Fruit fly (Drosophila melanogaster) Kc167 (cell line): ENCODE data around the gene TyrR.

Source experiments
- Myc ChIP-seq: fragments of >200 bp; optimal IDR thresholded peaks from 2 replicates; lab custom pipeline; 2017; ENCODE audit warnings: missing external identifiers
- Sin3A ChIP-seq: fragments of >200 bp; optimal IDR thresholded peaks from 2 replicates; lab custom pipeline; 2018; ENCODE audit warnings: missing external identifiers
- h ChIP-seq: fragments of >200 bp; optimal IDR thresholded peaks from 3 replicates; lab custom pipeline; 2018; ENCODE audit warnings: missing external identifiers
- insv ChIP-seq: fragments of >200 bp; optimal IDR thresholded peaks from 3 replicates; lab custom pipeline; 2018; ENCODE audit warnings: missing external identifiers
- psq ChIP-seq: fragments of >200 bp; optimal IDR thresholded peaks from 2 replicates; lab custom pipeline; 2017; ENCODE audit warnings: missing external identifiers
- ttk ChIP-seq: sonication (Bioruptor generic); optimal IDR thresholded peaks from 2 replicates; lab custom pipeline; 2017; ENCODE audit warnings: missing external identifiers

dm6 chr3R:17711646-17711975 is 51.4 kb downstream of the TyrR start:
- TF ChIP-seq Myc (lab: Kevin White, UChicago) (no peak), h (no peak), insv (lab: Kevin White, UChicago) (no peak), ttk (lab: Kevin White, UChicago) (no peak), psq (lab: Kevin White, UChicago) (no peak), Sin3A (lab: Kevin White, UChicago) (no peak)
